Fruit fly (Drosophila melanogaster) whole organism, pupa: Measurements from ENCODE around the gene CG14070.
A peak's percentile ranks its signal among the peaks of the same experiment; 100 is the strongest.

Experiments used
- CG10348 ChIP-seq: fragments of 200-800 bp; sonication (Bioruptor generic); IDR thresholded peaks from 2 replicates; pipeline ENCODE4 v1.3.6; 2022; ENCODE audit warnings: missing biosample characterization, missing genetic modification characterization
- CG12605 ChIP-seq: fragments of 200-800 bp; sonication (Bioruptor generic); IDR thresholded peaks from 2 replicates; pipeline ENCODE4 v1.3.6; 2022; ENCODE audit warnings: missing biosample characterization, missing genetic modification characterization
- CG13204 ChIP-seq: fragments of 200-800 bp; sonication (Bioruptor generic); optimal IDR thresholded peaks from 2 replicates; lab custom pipeline; 2018; ENCODE audit warnings: missing biosample characterization, mild to moderate bottlenecking, missing genetic modification characterization, moderate library complexity
- CG14655 ChIP-seq: fragments of 200-800 bp; sonication (Bioruptor generic); optimal IDR thresholded peaks from 3 replicates; lab custom pipeline; 2017; ENCODE audit warnings: mild to moderate bottlenecking, missing biosample characterization, missing genetic modification reagents, missing genetic modification characterization
- CG15710 ChIP-seq: fragments of 200-800 bp; sonication (Bioruptor generic); optimal IDR thresholded peaks from 2 replicates; lab custom pipeline; 2018; ENCODE audit warnings: missing biosample characterization, mild to moderate bottlenecking, missing genetic modification characterization, moderate library complexity
- CG17806 ChIP-seq: fragments of 200-800 bp; sonication (Bioruptor generic); optimal IDR thresholded peaks from 2 replicates; lab custom pipeline; 2018; ENCODE audit warnings: missing biosample characterization, mild to moderate bottlenecking, missing genetic modification characterization, moderate library complexity
- CG32121 ChIP-seq: fragments of 200-800 bp; sonication (Bioruptor generic); IDR thresholded peaks from 2 replicates; pipeline ENCODE4 v1.3.6; 2022; ENCODE audit warnings: missing biosample characterization, missing genetic modification characterization
- CG34367 ChIP-seq: fragments of 200-800 bp; sonication (Bioruptor generic); optimal IDR thresholded peaks from 2 replicates; lab custom pipeline; 2018; ENCODE audit warnings: missing biosample characterization, mild to moderate bottlenecking, missing genetic modification characterization
- CG4496 ChIP-seq: fragments of 200-800 bp; sonication (Bioruptor generic); IDR thresholded peaks from 3 replicates; pipeline ENCODE4 v1.3.6; 2022; ENCODE audit warnings: missing biosample characterization, missing genetic modification characterization
- CG8159 ChIP-seq: fragments of 200-800 bp; sonication (Bioruptor generic); optimal IDR thresholded peaks from 3 replicates; lab custom pipeline; 2018; ENCODE audit warnings: missing biosample characterization, mild to moderate bottlenecking, missing genetic modification characterization, moderate library complexity
- CG8301 ChIP-seq: fragments of 200-800 bp; sonication (Bioruptor generic); optimal IDR thresholded peaks from 2 replicates; lab custom pipeline; 2018; ENCODE audit warnings: missing biosample characterization, mild to moderate bottlenecking, missing genetic modification characterization
- CG9948 ChIP-seq: fragments of 200-800 bp; sonication (Bioruptor generic); optimal IDR thresholded peaks from 2 replicates; lab custom pipeline; 2018; ENCODE audit warnings: missing biosample characterization, mild to moderate bottlenecking, missing genetic modification characterization, moderate library complexity
- EcR ChIP-seq: fragments of 200-800 bp; sonication (Bioruptor generic); optimal IDR thresholded peaks from 3 replicates; lab custom pipeline; 2019; ENCODE audit warnings: missing biosample characterization, missing genetic modification characterization, mild to moderate bottlenecking, moderate library complexity, missing genetic modification reagents
- Ets98B ChIP-seq: fragments of 200-800 bp; sonication (Bioruptor generic); IDR thresholded peaks from 2 replicates; pipeline ENCODE4 v1.3.6; 2022; ENCODE audit warnings: missing biosample characterization, missing genetic modification characterization
- Pif1B ChIP-seq: fragments of 200-800 bp; sonication (Bioruptor generic); optimal IDR thresholded peaks from 3 replicates; lab custom pipeline; 2016; ENCODE audit warnings: missing biosample characterization, missing genetic modification characterization
- Snoo ChIP-seq: fragments of 200-800 bp; sonication (Bioruptor generic); optimal IDR thresholded peaks from 3 replicates; lab custom pipeline; 2017; ENCODE audit warnings: missing biosample characterization, mild to moderate bottlenecking, missing genetic modification characterization, inconsistent platforms
- gl ChIP-seq: fragments of 200-800 bp; sonication (Bioruptor generic); optimal IDR thresholded peaks from 2 replicates; lab custom pipeline; 2018; ENCODE audit warnings: missing biosample characterization, mild to moderate bottlenecking, missing genetic modification characterization

Gene CG14070

DNA sequence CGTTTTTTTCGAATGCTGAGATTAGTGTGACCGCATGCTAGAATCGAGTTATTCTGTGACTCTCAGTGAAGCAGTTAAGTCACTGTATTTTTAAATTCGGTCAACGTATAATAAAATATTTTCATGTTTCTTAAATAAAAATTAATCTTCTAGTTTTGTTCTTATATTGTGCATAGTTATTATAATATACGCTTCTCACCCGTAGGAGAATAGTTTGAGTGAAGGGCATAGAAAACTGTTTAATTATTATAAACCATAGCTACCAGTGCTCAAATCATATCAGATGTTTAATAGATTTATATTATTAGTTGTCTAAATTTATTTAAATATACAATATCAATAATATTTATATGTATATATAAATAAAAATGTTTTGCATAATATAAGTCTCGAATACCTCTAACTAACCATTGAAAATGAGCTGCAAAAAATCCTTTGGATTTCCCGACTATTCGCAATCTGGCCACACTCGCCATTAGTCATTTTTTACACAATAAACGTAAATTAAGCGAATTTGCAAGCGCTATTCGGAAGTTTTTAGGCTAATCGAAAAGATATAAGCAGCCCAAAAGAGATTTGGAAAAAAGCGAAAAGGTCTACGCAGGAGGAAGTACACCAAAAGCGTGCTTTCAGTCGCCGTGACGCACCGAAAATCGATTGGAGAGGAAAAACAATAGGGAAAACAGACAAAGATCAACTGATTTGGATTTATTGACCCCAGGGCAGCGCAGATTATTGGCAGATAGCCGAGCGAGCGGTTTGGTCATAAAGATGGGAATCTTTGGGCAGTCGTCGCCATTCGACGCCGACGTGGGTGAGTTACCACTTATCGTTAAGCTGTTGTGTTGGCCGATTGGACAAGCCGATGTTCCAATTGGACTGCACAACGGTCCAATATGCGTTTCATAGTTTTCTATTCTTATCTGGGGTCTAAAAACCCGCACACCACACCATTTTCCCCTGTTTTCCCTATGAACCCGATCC, 43.2 kb downstream of the CG14070 start, which contains the start of the genes aurB and Stam:
Gene aurB, minus strand, starts transcription at position 31 of the 984 bp plus-strand sequence.
Gene Stam, plus strand, starts transcription at position 473 of the 984 bp plus-strand sequence.
- TF ChIP-seq CG14655 (no peak), CG13204 (GFP tag; lab: Kevin White, UChicago) (no peak), CG32121 (GFP tag; lab: Robert Waterston, UW) (peak; percentile 48; the same call in 1 of the 2 replicates), CG10348 (GFP tag; lab: Robert Waterston, UW) (no peak), EcR (GFP tag; lab: Kevin White, UChicago) (peak; percentile 71), Pif1B (GFP tag; lab: Kevin White, UChicago) (no peak), CG12605 (GFP tag; lab: Robert Waterston, UW) (0 out of 2 replicates have a peak, but pooled peaks have one; percentile 17), CG9948 (tag; lab: Kevin White, UChicago) (peak; percentile 45), CG15710 (peak; percentile 63), CG8159 (peak; percentile 55), gl (tag; lab: Kevin White, UChicago) (no peak), Ets98B (GFP tag; lab: Robert Waterston, UW) (peak; percentile 29), CG8301 (tag; lab: Kevin White, UChicago) (peak; percentile 16), CG34367 (peak; percentile 22), Snoo (tag; lab: Kevin White, UChicago) (peak; percentile 5), CG17806 (tag; lab: Kevin White, UChicago) (peak; percentile 37), CG4496 (GFP tag; lab: Robert Waterston, UW) (0 out of 3 replicates have a peak, but pooled peaks have one; percentile 21)

- TF ChIP-seq CG17806 (tag; lab: Kevin White, UChicago): peak; percentile 15
- TF ChIP-seq CG4496 (GFP tag; lab: Robert Waterston, UW): no peak
- peak; percentile 16 for TF ChIP-seq CG8301 (tag; lab: Kevin White, UChicago)
- TF ChIP-seq CG8159: peak; percentile 58
- peak; percentile 44 for TF ChIP-seq CG32121 (GFP tag; lab: Robert Waterston, UW)
- TF ChIP-seq CG15710: peak; percentile 7
- TF ChIP-seq CG12605 (GFP tag; lab: Robert Waterston, UW): no peak
- 0 out of 2 replicates have a peak, but pooled peaks have one; percentile 5 for TF ChIP-seq Ets98B (GFP tag; lab: Robert Waterston, UW)
- TF ChIP-seq CG9948 (tag; lab: Kevin White, UChicago): peak; percentile 30
- TF ChIP-seq EcR (GFP tag; lab: Kevin White, UChicago): no peak
- peak; percentile 8 for TF ChIP-seq Snoo (tag; lab: Kevin White, UChicago)
Measured at dm6 chr2L:10856328-10856942, 45.1 kb downstream of the CG14070 start, which contains the start of gene Dnz1. Gene Dnz1 (minus strand): TSS chr2L:10856644.

DNA sequence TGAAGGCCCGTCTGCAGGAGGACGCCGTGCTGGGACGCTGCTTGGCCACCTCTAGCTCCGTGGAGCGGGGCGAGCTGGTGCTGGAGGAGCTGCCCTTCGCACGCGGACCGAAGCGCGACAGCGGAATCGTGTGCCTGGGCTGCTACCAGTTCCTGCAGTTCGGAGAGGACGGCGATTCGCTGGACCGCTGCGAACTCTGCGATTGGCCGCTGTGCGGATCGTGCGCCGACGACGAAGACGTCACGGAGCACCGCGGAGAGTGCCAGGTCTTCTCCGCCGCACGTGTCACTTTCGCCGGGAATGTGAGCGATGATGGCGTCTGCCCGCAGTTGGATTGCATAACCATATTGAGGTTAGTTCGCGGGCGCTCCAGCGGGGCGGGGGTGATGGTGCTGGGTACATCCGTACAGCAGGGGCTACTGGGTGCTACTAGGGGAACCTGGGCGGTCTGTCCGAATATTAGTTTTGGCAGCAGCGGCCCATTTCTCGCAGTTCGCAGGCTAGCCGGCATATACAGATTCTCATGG, 50.2 kb downstream of the CG14070 start:
- TF ChIP-seq CG4496 (GFP tag; lab: Robert Waterston, UW) (peak; percentile 17; the same call in 1 of the 3 replicates), CG8159 (no peak), CG32121 (GFP tag; lab: Robert Waterston, UW) (peak; percentile 45; the same call in 1 of the 2 replicates), CG12605 (GFP tag; lab: Robert Waterston, UW) (no peak)
